Worm (Caenorhabditis elegans) whole organism, L1 larva: ENCODE data around the gene lfi-1.

ENCODE experiments used
- blmp-1 ChIP-seq: fragments of 150-350 bp; optimal IDR thresholded peaks from 2 replicates; lab custom pipeline; 2014; ENCODE audit warnings: missing biosample characterization, missing genetic modification characterization
- fkh-10 ChIP-seq: sonication (generic microtip); optimal IDR thresholded peaks from 2 replicates; lab custom pipeline; 2017; ENCODE audit warnings: missing biosample characterization, missing genetic modification reagents, missing genetic modification characterization

DNA sequence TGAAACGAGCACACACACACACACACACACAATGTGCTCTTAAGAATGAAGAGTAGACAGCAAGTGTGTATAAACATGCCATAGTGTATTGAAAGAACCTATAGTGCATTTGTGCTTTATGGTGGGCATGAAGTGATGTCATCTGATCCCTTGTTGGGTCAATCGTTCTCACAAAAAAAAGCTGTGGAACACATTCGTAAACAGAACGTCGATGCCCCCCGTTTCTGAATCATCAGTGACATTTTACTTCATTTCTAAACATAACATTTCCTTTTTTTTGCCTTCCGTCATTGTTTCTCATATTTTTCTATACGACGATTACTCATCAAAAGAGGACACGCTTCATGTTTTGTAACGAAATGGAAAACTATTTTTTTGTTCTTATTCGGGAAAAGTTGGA is 17.6 kb upstream of the lfi-1 start:
- TF ChIP-seq blmp-1 (tag; lab: Kevin White, UChicago) (no peak), fkh-10 (GFP tag; lab: Kevin White, UChicago) (no peak)
